Worm (Caenorhabditis elegans) whole organism, early embryonic: ENCODE data around the gene C02E7.10.

Experiments used
- B0310.2 ChIP-seq: sonication (generic microtip); optimal IDR thresholded peaks from 2 replicates; lab custom pipeline; 2016; ENCODE audit warnings: mild to moderate bottlenecking, missing genetic modification characterization, missing compliant biosample characterization
- F13C5.2 ChIP-seq: sonication (generic microtip); optimal IDR thresholded peaks from 2 replicates; lab custom pipeline; 2017; ENCODE audit warnings: mild to moderate bottlenecking, missing genetic modification characterization, inconsistent platforms, missing compliant biosample characterization
- aly-1 ChIP-seq: sonication (generic microtip); optimal IDR thresholded peaks from 2 replicates; lab custom pipeline; 2016; ENCODE audit warnings: missing genetic modification characterization, missing compliant biosample characterization
- ama-1 ChIP-seq: fragments of 150-350 bp; optimal IDR thresholded peaks from 2 replicates; lab custom pipeline; 2014
- ceh-13 ChIP-seq: fragments of 200-800 bp; sonication (Bioruptor generic); optimal IDR thresholded peaks from 2 replicates; lab custom pipeline; 2018; ENCODE audit warnings: mild to moderate bottlenecking, missing genetic modification characterization, missing compliant biosample characterization
- ceh-36 ChIP-seq: sonication (generic microtip); optimal IDR thresholded peaks from 2 replicates; lab custom pipeline; 2016; ENCODE audit warnings: missing genetic modification characterization, inconsistent platforms, missing compliant biosample characterization
- ets-7 ChIP-seq: sonication (generic microtip); optimal IDR thresholded peaks from 2 replicates; lab custom pipeline; 2016; ENCODE audit warnings: missing genotype, missing genetic modification characterization, missing compliant biosample characterization
- flt-1 ChIP-seq: fragments of 200-800 bp; sonication (Bioruptor generic); IDR thresholded peaks from 2 replicates; pipeline ENCODE4 v1.3.6; 2022; ENCODE audit warnings: missing genetic modification characterization, missing compliant biosample characterization
- hmbx-1 ChIP-seq: sonication (generic microtip); optimal IDR thresholded peaks from 2 replicates; lab custom pipeline; 2016; ENCODE audit warnings: mild to moderate bottlenecking, missing genetic modification characterization, missing compliant biosample characterization
- hmg-4 ChIP-seq: fragments of 200-800 bp; sonication (Bioruptor generic); optimal IDR thresholded peaks from 2 replicates; lab custom pipeline; 2018; ENCODE audit warnings: mild to moderate bottlenecking, missing genetic modification characterization, missing compliant biosample characterization
- hnd-1 ChIP-seq: sonication (generic microtip); optimal IDR thresholded peaks from 2 replicates; lab custom pipeline; 2016; ENCODE audit warnings: missing genetic modification characterization, missing compliant biosample characterization
- pes-1 ChIP-seq: fragments of 200-800 bp; sonication (Bioruptor generic); IDR thresholded peaks from 2 replicates; pipeline ENCODE4 v1.3.6; 2022; ENCODE audit warnings: missing genetic modification reagents, missing genetic modification characterization, missing compliant biosample characterization
- scrt-1 ChIP-seq: fragments of 200-800 bp; sonication (Bioruptor generic); IDR thresholded peaks from 2 replicates; pipeline ENCODE4 v1.3.6; 2022; ENCODE audit warnings: missing genetic modification characterization, missing compliant biosample characterization
- sea-1 ChIP-seq: fragments of 200-800 bp; sonication (Bioruptor generic); conservative IDR thresholded peaks from 2 replicates; pipeline ENCODE4 v1.3.6; 2022; ENCODE audit warnings: missing genetic modification characterization, missing compliant biosample characterization
- tbx-11 ChIP-seq: fragments of 200-800 bp; sonication (Bioruptor generic); IDR thresholded peaks from 2 replicates; pipeline ENCODE4 v1.3.6; 2022; ENCODE audit warnings: missing genetic modification characterization, missing compliant biosample characterization
- tbx-37 ChIP-seq: fragments of 200-800 bp; sonication (Bioruptor generic); conservative IDR thresholded peaks from 2 replicates; pipeline ENCODE4 v1.3.6; 2022; ENCODE audit warnings: missing genetic modification reagents, missing genetic modification characterization, missing compliant biosample characterization
- tra-4 ChIP-seq: sonication (generic microtip); optimal IDR thresholded peaks from 2 replicates; lab custom pipeline; 2017; ENCODE audit warnings: missing genetic modification characterization, missing compliant biosample characterization

Gene C02E7.10

ce11 chrV:4956529-4956928 is 23.7 kb upstream of the C02E7.10 start, which contains the start of gene str-208:
str-208 (plus strand) TSS chrV:4956829.
- TF ChIP-seq ama-1 (lab: Kevin White, UChicago): no peak
- no peak for TF ChIP-seq tra-4 (tag; lab: Kevin White, UChicago)
- no peak for TF ChIP-seq aly-1
- no peak for TF ChIP-seq ets-7 (tag; lab: Kevin White, UChicago)
- TF ChIP-seq pes-1: no peak
- no peak for TF ChIP-seq hnd-1 (tag; lab: Kevin White, UChicago)
- TF ChIP-seq hmg-4: no peak
- no peak for TF ChIP-seq flt-1 (GFP tag; lab: Robert Waterston, UW)
- TF ChIP-seq tbx-11 (GFP tag; lab: Robert Waterston, UW): no peak
- TF ChIP-seq F13C5.2 (tag; lab: Kevin White, UChicago): no peak
- TF ChIP-seq tbx-37 (GFP tag; lab: Robert Waterston, UW): no peak
- TF ChIP-seq scrt-1 (GFP tag; lab: Robert Waterston, UW): no peak
- no peak for TF ChIP-seq ceh-13 (GFP tag; lab: Kevin White, UChicago)

- TF ChIP-seq sea-1 (GFP tag; lab: Robert Waterston, UW): no peak
- TF ChIP-seq tbx-11 (GFP tag; lab: Robert Waterston, UW): no peak
- no peak for TF ChIP-seq tbx-37 (GFP tag; lab: Robert Waterston, UW)
- TF ChIP-seq tra-4 (tag; lab: Kevin White, UChicago): no peak
- no peak for TF ChIP-seq ama-1 (lab: Kevin White, UChicago)
- no peak for TF ChIP-seq hmbx-1 (tag; lab: Kevin White, UChicago)
Observed at ce11 chrV:4951434-4951833, 18.6 kb upstream of the C02E7.10 start, which contains the start of gene str-207. str-207 (plus strand) TSS chrV:4951734.

- TF ChIP-seq aly-1 (no peak), ets-7 (tag; lab: Kevin White, UChicago) (no peak), hmg-4 (no peak), hnd-1 (tag; lab: Kevin White, UChicago) (no peak), F13C5.2 (tag; lab: Kevin White, UChicago) (no peak), hmbx-1 (tag; lab: Kevin White, UChicago) (no peak), scrt-1 (GFP tag; lab: Robert Waterston, UW) (no peak), pes-1 (no peak), ceh-36 (no peak), tbx-11 (GFP tag; lab: Robert Waterston, UW) (no peak)
Observed at ce11 chrV:4948635-4949034, 15.8 kb upstream of the C02E7.10 start, which contains the start of gene str-209. str-209 (plus strand) TSS chrV:4948935.

- TF ChIP-seq tra-4 (tag; lab: Kevin White, UChicago) (no peak), aly-1 (no peak), tbx-11 (GFP tag; lab: Robert Waterston, UW) (no peak), hmbx-1 (tag; lab: Kevin White, UChicago) (no peak), sea-1 (GFP tag; lab: Robert Waterston, UW) (no peak), scrt-1 (GFP tag; lab: Robert Waterston, UW) (no peak), ets-7 (tag; lab: Kevin White, UChicago) (no peak), B0310.2 (tag; lab: Kevin White, UChicago) (no peak), ama-1 (lab: Kevin White, UChicago) (no peak), pes-1 (no peak), F13C5.2 (tag; lab: Kevin White, UChicago) (no peak), ceh-13 (GFP tag; lab: Kevin White, UChicago) (no peak), tbx-37 (GFP tag; lab: Robert Waterston, UW) (no peak), flt-1 (GFP tag; lab: Robert Waterston, UW) (no peak), ceh-36 (no peak)
Observed at ce11 chrV:4944219-4944618, 11.4 kb upstream of the C02E7.10 start, which contains the start of gene str-211. str-211 (minus strand) TSS chrV:4944319.

ce11 chrV:4937337-4937736 is 4.5 kb upstream of the C02E7.10 start:
- TF ChIP-seq flt-1 (GFP tag; lab: Robert Waterston, UW) (no peak), pes-1 (no peak)

- no peak for TF ChIP-seq F13C5.2 (tag; lab: Kevin White, UChicago)
- TF ChIP-seq tbx-11 (GFP tag; lab: Robert Waterston, UW): no peak
- TF ChIP-seq tra-4 (tag; lab: Kevin White, UChicago): no peak
- TF ChIP-seq ama-1 (lab: Kevin White, UChicago): no peak
- TF ChIP-seq hnd-1 (tag; lab: Kevin White, UChicago): no peak
- TF ChIP-seq ceh-13 (GFP tag; lab: Kevin White, UChicago): no peak
- no peak for TF ChIP-seq scrt-1 (GFP tag; lab: Robert Waterston, UW)
Observed at ce11 chrV:4935096-4935495, 2.3 kb upstream of the C02E7.10 start.

- TF ChIP-seq ets-7 (tag; lab: Kevin White, UChicago) (no peak), hmg-4 (no peak)
Observed at ce11 chrV:4934406-4934805, 1.6 kb upstream of the C02E7.10 start, which contains the start of gene catp-2. catp-2 (plus strand) TSS chrV:4934706.

- TF ChIP-seq B0310.2 (tag; lab: Kevin White, UChicago) (no peak), ceh-13 (GFP tag; lab: Kevin White, UChicago) (no peak), pes-1 (no peak), hnd-1 (tag; lab: Kevin White, UChicago) (no peak), F13C5.2 (tag; lab: Kevin White, UChicago) (no peak), aly-1 (no peak), tbx-11 (GFP tag; lab: Robert Waterston, UW) (no peak), hmbx-1 (tag; lab: Kevin White, UChicago) (no peak), flt-1 (GFP tag; lab: Robert Waterston, UW) (no peak), tra-4 (tag; lab: Kevin White, UChicago) (no peak), ets-7 (tag; lab: Kevin White, UChicago) (no peak), ceh-36 (no peak), sea-1 (GFP tag; lab: Robert Waterston, UW) (no peak), hmg-4 (no peak)
Observed at ce11 chrV:4933268-4933667, 423 bp upstream of the C02E7.10 start.
